Worm (Caenorhabditis elegans) whole organism, L4 larva: ENCODE results near the gene bgal-1.

Source experiments
- dve-1 ChIP-seq: sonication (generic microtip); optimal IDR thresholded peaks from 2 replicates; lab custom pipeline; 2017; ENCODE audit warnings: antibody characterized with exemption, mild to moderate bottlenecking, missing genetic modification characterization, missing compliant biosample characterization; ENCODE audit not compliant: insufficient read depth
- lin-15B ChIP-seq: fragments of 150-350 bp; sonication (generic microtip); optimal IDR thresholded peaks from 3 replicates; lab custom pipeline; 2014; ENCODE audit warnings: missing biosample characterization, missing genetic modification characterization
- lin-39 ChIP-seq: fragments of 150-350 bp; optimal IDR thresholded peaks from 2 replicates; lab custom pipeline; 2014; ENCODE audit warnings: missing biosample characterization, missing genetic modification reagents, missing genetic modification characterization
- lir-3 ChIP-seq: sonication (generic microtip); optimal IDR thresholded peaks from 2 replicates; lab custom pipeline; 2016; ENCODE audit warnings: mild to moderate bottlenecking, missing genetic modification characterization, missing compliant biosample characterization
- nhr-11 ChIP-seq: fragments of 150-350 bp; optimal IDR thresholded peaks from 2 replicates; lab custom pipeline; 2014; ENCODE audit warnings: missing biosample characterization, missing genetic modification characterization

- TF ChIP-seq lin-15B (tag; lab: Kevin White, UChicago) (no peak), nhr-11 (tag; lab: Kevin White, UChicago) (no peak), lin-39 (tag; lab: Kevin White, UChicago) (no peak), dve-1 (tag; lab: Kevin White, UChicago) (no peak), lir-3 (tag; lab: Kevin White, UChicago) (no peak)
Measured at ce11 chrV:11231177-11231576, 5.4 kb upstream of the bgal-1 start.
